Fruit fly (Drosophila melanogaster): ENCODE measurements around the gene ranshi.

DNA sequence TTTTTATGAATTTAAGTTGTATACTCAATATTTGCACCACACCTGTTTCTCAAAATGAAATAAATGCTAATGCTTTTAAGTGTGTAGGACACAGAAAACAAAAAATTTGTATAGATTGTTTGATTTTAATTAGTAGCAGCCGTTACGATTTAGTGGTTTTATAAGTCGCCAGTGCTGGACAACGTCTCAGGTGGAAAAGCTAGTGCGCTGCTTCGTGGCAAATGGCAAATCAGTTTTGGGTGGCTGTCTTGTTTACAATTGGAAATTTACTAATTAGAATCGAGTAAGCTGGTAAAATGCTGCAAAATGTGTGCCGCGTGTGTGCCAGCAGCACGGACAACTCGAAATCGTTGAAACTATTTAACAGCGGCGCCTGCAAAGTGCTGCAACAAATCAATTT lies 2.9 kb downstream of the ranshi start, which contains the start of gene CG8159:
- TF ChIP-seq CG8478 (optimal IDR thresholded peaks at IDR 0.05): no peak
- TF ChIP-seq CTCF (optimal IDR thresholded peaks at IDR 0.05): no peak

All from S2 (cell line).